Worm (Caenorhabditis elegans): ENCODE measurements around the gene F59A6.12.

Gene F59A6.12

DNA sequence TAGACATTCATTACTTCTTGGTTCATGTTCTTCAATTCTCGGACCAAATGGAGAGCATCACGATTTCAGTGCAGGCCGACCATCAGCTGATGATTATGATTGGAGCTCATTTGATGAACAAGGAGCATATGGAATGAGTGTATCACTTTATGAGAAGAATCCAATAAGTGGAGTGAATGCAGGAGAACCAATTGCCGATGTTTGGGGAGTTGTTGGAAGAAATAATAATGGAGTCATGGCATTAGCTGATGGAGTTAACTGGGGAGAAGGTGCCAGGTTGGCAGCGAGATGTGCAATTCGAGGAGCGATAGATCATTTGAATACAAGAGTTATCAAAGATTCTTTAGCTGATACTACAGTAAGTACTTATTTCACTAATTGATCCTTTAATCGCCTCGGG is 38.9 kb upstream of the F59A6.12 start:
- TF ChIP-seq blmp-1 (tag; optimal IDR thresholded peaks at IDR 0.05; ENCODE audit: insufficient read depth) (no peak), ztf-1 (GFP tag; conservative IDR thresholded peaks at IDR 0.05) (no peak), ama-1 (optimal IDR thresholded peaks at IDR 0.05) (no peak), unc-39 (tag; optimal IDR thresholded peaks at IDR 0.05) (no peak), nhr-21 (tag; optimal IDR thresholded peaks at IDR 0.05) (no peak), fos-1 (tag; optimal IDR thresholded peaks at IDR 0.05) (no peak)

DNA sequence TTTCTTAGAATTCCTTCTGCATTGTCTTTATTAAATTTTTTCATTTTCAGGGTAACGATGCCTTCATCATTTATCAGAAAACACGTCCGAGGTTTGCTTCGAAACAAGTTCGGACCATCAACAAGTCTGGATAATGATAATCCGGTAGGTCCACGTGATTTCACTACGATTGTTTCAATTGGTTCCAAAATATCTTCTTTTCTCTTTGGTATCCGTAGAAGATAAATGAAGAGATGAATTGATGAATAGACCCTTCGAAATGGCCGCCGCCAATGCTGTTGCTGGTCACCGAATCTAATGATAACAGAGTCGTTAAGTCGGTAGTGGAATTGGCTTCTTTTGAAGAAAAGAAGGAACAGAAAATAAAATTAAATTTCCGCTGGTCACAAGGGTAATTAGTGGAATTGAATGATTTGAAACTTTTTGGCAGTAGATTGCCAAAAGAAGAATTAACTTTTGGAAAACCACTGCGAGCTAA is 38.0 kb upstream of the F59A6.12 start, which contains the start of gene F33G12.6:
F33G12.6 (plus strand) TSS at position 51 of the 478 bp plus-strand sequence.
- TF ChIP-seq lin-11 (tag; optimal IDR thresholded peaks at IDR 0.05) (no peak), mbf-1 (tag; optimal IDR thresholded peaks at IDR 0.05) (no peak), mab-5 (tag; optimal IDR thresholded peaks at IDR 0.05) (no peak), lsy-2 (tag; optimal IDR thresholded peaks at IDR 0.05) (peak in 1 of 2 experiments; percentile 31), egl-27 (tag; optimal IDR thresholded peaks at IDR 0.05) (no peak), elt-3 (tag; optimal IDR thresholded peaks at IDR 0.05) (no peak), nhr-129 (tag; optimal IDR thresholded peaks at IDR 0.05) (peak; percentile 28), blmp-1 (tag; optimal IDR thresholded peaks at IDR 0.05; ENCODE audit: insufficient read depth) (no peak), nhr-11 (tag; optimal IDR thresholded peaks at IDR 0.05) (no peak), zag-1 (tag; optimal IDR thresholded peaks at IDR 0.05) (no peak), sma-9 (GFP tag; optimal IDR thresholded peaks at IDR 0.05) (no peak), sma-9 (tag; optimal IDR thresholded peaks at IDR 0.05) (no peak), nhr-23 (tag; optimal IDR thresholded peaks at IDR 0.05) (no peak), aly-2 (tag; optimal IDR thresholded peaks at IDR 0.05) (no peak)

DNA sequence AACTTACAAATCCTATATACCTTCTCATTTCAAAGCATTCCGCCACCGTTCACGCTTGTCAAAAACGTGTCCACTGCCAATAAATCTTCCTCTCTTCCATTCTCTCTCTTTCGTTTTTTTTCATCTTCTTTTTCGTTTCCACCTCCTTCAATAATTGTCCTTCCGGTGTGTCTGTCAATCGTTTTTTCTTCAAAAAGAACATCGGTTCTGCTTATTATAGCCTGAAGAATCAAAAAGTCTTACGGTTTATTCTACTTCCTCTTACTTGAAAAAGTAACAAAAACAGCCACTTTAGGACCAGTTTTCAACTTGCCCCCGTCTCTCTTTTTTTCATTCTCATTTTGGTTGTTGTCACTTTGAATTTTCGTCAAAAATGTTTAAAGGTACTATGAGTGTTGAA is 37.4 kb upstream of the F59A6.12 start:
- peak; percentile 2 for TF ChIP-seq C34F6.9 (tag; optimal IDR thresholded peaks at IDR 0.05)
- TF ChIP-seq ceh-82 (tag; optimal IDR thresholded peaks at IDR 0.05) = no peak
- peak; percentile 4 for TF ChIP-seq nhr-6 (tag; optimal IDR thresholded peaks at IDR 0.05)
- TF ChIP-seq crh-2 (tag; optimal IDR thresholded peaks at IDR 0.05) = peak; percentile 64
- no peak for TF ChIP-seq unc-55 (GFP tag; optimal IDR thresholded peaks at IDR 0.05)
- peak in 1 of 2 experiments; percentile 29 for TF ChIP-seq lsy-2 (tag; optimal IDR thresholded peaks at IDR 0.05)
- TF ChIP-seq skn-1 (tag; optimal IDR thresholded peaks at IDR 0.05) = no peak
- TF ChIP-seq sma-9 (GFP tag; optimal IDR thresholded peaks at IDR 0.05) = peak; percentile 19
- TF ChIP-seq sma-9 (tag; optimal IDR thresholded peaks at IDR 0.05) = no peak
- peak; percentile 84 for TF ChIP-seq nhr-25 (tag; optimal IDR thresholded peaks at IDR 0.05)
- no peak for TF ChIP-seq R02D3.7 (tag; optimal IDR thresholded peaks at IDR 0.05)
- TF ChIP-seq nhr-11 (tag; optimal IDR thresholded peaks at IDR 0.05) = no peak
- TF ChIP-seq unc-39 (tag; optimal IDR thresholded peaks at IDR 0.05) = no peak
- TF ChIP-seq sem-4 (tag; optimal IDR thresholded peaks at IDR 0.05) = peak; percentile 31
- TF ChIP-seq lin-11 (tag; optimal IDR thresholded peaks at IDR 0.05) = no peak
- no peak for TF ChIP-seq mbf-1 (tag; optimal IDR thresholded peaks at IDR 0.05)
- TF ChIP-seq nhr-77 (tag; optimal IDR thresholded peaks at IDR 0.05) = no peak
- peak; percentile 11 for TF ChIP-seq F13H6.1 (tag; optimal IDR thresholded peaks at IDR 0.05)
- TF ChIP-seq nhr-23 (tag; optimal IDR thresholded peaks at IDR 0.05) = no peak
- no peak for TF ChIP-seq peb-1 (tag; optimal IDR thresholded peaks at IDR 0.05)
- TF ChIP-seq gmeb-1 (tag; optimal IDR thresholded peaks at IDR 0.05) = no peak
- TF ChIP-seq alr-1 (tag; optimal IDR thresholded peaks at IDR 0.05) = no peak
- TF ChIP-seq aly-2 (tag; optimal IDR thresholded peaks at IDR 0.05) = no peak
- TF ChIP-seq lin-13 (GFP tag; optimal IDR thresholded peaks at IDR 0.05) = no peak
- TF ChIP-seq Y55F3AM.14 (GFP tag; optimal IDR thresholded peaks at IDR 0.05) = no peak
- TF ChIP-seq elt-1 (tag; optimal IDR thresholded peaks at IDR 0.05) = no peak
- no peak for TF ChIP-seq ztf-1 (GFP tag; conservative IDR thresholded peaks at IDR 0.05)
- peak; percentile 28 for TF ChIP-seq egl-27 (tag; optimal IDR thresholded peaks at IDR 0.05)
- no peak for TF ChIP-seq ZK546.5 (tag; optimal IDR thresholded peaks at IDR 0.05)
- no peak for TF ChIP-seq nhr-10 (tag; optimal IDR thresholded peaks at IDR 0.05)
- no peak for TF ChIP-seq zag-1 (tag; optimal IDR thresholded peaks at IDR 0.05)
- TF ChIP-seq nhr-237 (tag; optimal IDR thresholded peaks at IDR 0.05) = no peak
- no peak for TF ChIP-seq ztf-11 (tag; optimal IDR thresholded peaks at IDR 0.05)
- no peak for TF ChIP-seq unc-62 (GFP tag; optimal IDR thresholded peaks at IDR 0.05)
- peak; percentile 5 for TF ChIP-seq nhr-129 (tag; optimal IDR thresholded peaks at IDR 0.05)
- TF ChIP-seq ama-1 (optimal IDR thresholded peaks at IDR 0.05) = no peak
- no peak for TF ChIP-seq ceh-16 (tag; optimal IDR thresholded peaks at IDR 0.05)
- no peak for TF ChIP-seq dmd-4 (tag; optimal IDR thresholded peaks at IDR 0.05)
- TF ChIP-seq mdl-1 (tag; optimal IDR thresholded peaks at IDR 0.05) = no peak
- TF ChIP-seq mab-5 (tag; optimal IDR thresholded peaks at IDR 0.05) = peak; percentile 62
- no peak for TF ChIP-seq nhr-12 (tag; optimal IDR thresholded peaks at IDR 0.05)
- no peak for TF ChIP-seq nhr-21 (tag; optimal IDR thresholded peaks at IDR 0.05)
- TF ChIP-seq snpc-4 (tag; optimal IDR thresholded peaks at IDR 0.05) = no peak
- TF ChIP-seq fos-1 (tag; optimal IDR thresholded peaks at IDR 0.05) = no peak
- TF ChIP-seq ztf-4 (tag; optimal IDR thresholded peaks at IDR 0.05) = no peak
- TF ChIP-seq lin-39 (tag; optimal IDR thresholded peaks at IDR 0.05) = no peak
- peak; percentile 22 for TF ChIP-seq blmp-1 (tag; optimal IDR thresholded peaks at IDR 0.05; ENCODE audit: insufficient read depth)
- TF ChIP-seq elt-3 (tag; optimal IDR thresholded peaks at IDR 0.05) = no peak
